Fruit fly (Drosophila melanogaster) S2 (cell line): ENCODE measurements around the gene Oseg2.

Source experiments
- CG8478 ChIP-seq: fragments of >200 bp; optimal IDR thresholded peaks from 2 replicates; lab custom pipeline; 2018
- CTCF ChIP-seq, 2 experiments: fragments of >200 bp; optimal IDR thresholded peaks; 2 replicates each; lab custom pipeline; 2018

dm6 chr3L:2272669-2273068 is 43.2 kb downstream of the Oseg2 start, which contains the start of gene yellow-g:
- no peak for TF ChIP-seq CG8478 (lab: Kevin White, UChicago)
- no peak for TF ChIP-seq CTCF (optimal IDR thresholded peaks at IDR 0.05; lab: Kevin White, UChicago)
